Fruit fly (Drosophila melanogaster): ENCODE measurements around the gene CG42324.

The CG42324 gene

dm6 chr3L:3544221-3544620 lies 72.0 kb downstream of the CG42324 start:
- TF ChIP-seq Dll (optimal IDR thresholded peaks at IDR 0.05) (no peak), usp (GFP tag; optimal IDR thresholded peaks at IDR 0.05) (no peak), CG8478 (optimal IDR thresholded peaks at IDR 0.05) (no peak), pan (optimal IDR thresholded peaks at IDR 0.05) (no peak), psq (optimal IDR thresholded peaks at IDR 0.05) (no peak), EcR (GFP tag; optimal IDR thresholded peaks at IDR 0.05) (no peak)

DNA sequence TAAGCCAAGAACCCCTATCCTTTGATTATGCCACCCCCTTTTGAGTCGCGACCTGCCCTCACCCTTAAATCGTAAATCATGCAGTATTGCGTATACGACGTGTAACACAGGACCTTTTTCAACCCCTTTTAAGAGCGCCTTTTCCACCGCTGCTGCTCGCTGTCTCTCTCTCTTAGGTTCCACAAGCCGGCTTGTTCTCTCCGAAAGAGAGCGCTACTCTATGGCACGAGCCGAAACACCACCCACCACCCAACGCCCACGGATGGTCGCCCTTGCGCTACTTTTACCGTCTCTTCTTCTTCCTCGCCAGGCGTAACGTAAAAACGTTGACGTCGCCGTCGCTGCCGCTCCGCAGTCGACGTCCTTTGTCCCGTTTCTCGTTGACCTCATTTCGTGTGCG lies 72.7 kb downstream of the CG42324 start:
- no peak for TF ChIP-seq EcR (GFP tag; optimal IDR thresholded peaks at IDR 0.05)
- no peak for TF ChIP-seq Dll (optimal IDR thresholded peaks at IDR 0.05)

DNA sequence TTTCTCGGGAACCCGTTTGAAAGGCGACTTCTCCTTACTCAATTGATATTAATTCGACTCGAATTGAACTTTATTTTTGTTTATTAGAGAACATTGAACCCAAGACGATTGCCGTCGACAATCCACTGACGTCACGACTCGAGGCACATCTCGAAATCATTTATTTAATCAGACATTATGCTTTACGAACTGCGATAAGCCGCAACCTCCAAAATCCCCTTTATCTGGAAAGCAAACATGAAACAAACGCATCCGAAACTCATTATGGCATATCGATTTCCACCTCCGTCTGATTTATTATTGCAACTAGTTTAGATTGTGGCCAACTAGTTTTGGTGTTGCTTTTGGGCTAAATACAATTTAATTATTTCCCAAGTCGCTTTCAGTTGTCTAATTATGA lies 74.9 kb downstream of the CG42324 start:
- TF ChIP-seq psq (optimal IDR thresholded peaks at IDR 0.05): no peak
- TF ChIP-seq EcR (GFP tag; optimal IDR thresholded peaks at IDR 0.05): no peak
- TF ChIP-seq usp (GFP tag; optimal IDR thresholded peaks at IDR 0.05): no peak
- no peak for TF ChIP-seq pan (optimal IDR thresholded peaks at IDR 0.05)
- no peak for TF ChIP-seq Dll (optimal IDR thresholded peaks at IDR 0.05)
- no peak for TF ChIP-seq CG8478 (optimal IDR thresholded peaks at IDR 0.05)

dm6 chr3L:3549468-3549867 lies 77.2 kb downstream of the CG42324 start:
- TF ChIP-seq CG8478 (optimal IDR thresholded peaks at IDR 0.05) (no peak), pan (optimal IDR thresholded peaks at IDR 0.05) (no peak), psq (optimal IDR thresholded peaks at IDR 0.05) (no peak), EcR (GFP tag; optimal IDR thresholded peaks at IDR 0.05) (no peak), Dll (optimal IDR thresholded peaks at IDR 0.05) (no peak), usp (GFP tag; optimal IDR thresholded peaks at IDR 0.05) (no peak)

dm6 chr3L:3551008-3551407 lies 78.8 kb downstream of the CG42324 start:
- TF ChIP-seq CG8478 (optimal IDR thresholded peaks at IDR 0.05) (no peak), psq (optimal IDR thresholded peaks at IDR 0.05) (no peak), pan (optimal IDR thresholded peaks at IDR 0.05) (no peak), usp (GFP tag; optimal IDR thresholded peaks at IDR 0.05) (no peak), EcR (GFP tag; optimal IDR thresholded peaks at IDR 0.05) (no peak), Dll (optimal IDR thresholded peaks at IDR 0.05) (no peak)

DNA sequence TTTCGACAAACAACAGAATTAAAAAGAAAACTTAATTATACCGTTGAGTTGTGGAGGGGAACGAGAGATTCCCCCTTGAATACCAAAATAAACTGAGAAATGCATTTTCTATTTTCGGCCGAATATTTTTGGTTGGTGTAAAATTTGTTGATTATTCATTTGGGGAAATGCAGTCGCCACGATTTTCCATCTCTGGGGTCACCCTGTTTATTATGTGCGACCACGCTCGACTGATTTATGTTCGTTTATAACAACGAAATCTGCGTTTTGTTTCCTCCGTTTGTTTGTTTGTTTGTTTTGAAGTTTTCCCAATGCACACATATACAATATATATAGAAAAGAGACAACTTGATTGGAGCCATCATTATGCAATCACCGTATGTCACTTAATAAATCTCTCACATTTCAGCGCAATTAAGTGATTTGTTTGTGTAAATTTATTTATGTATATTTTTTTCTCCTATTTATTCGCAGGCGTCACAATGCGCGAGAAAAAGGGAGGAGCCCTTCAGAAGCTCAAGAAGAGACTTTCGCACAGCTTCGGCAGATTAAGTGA lies 80.1 kb downstream of the CG42324 start:
- TF ChIP-seq psq (optimal IDR thresholded peaks at IDR 0.05): no peak
- no peak for TF ChIP-seq usp (GFP tag; optimal IDR thresholded peaks at IDR 0.05)
- TF ChIP-seq CG8478 (optimal IDR thresholded peaks at IDR 0.05): no peak
- TF ChIP-seq Dll (optimal IDR thresholded peaks at IDR 0.05): no peak
- no peak for TF ChIP-seq pan (optimal IDR thresholded peaks at IDR 0.05)
- TF ChIP-seq EcR (GFP tag; optimal IDR thresholded peaks at IDR 0.05): no peak

DNA sequence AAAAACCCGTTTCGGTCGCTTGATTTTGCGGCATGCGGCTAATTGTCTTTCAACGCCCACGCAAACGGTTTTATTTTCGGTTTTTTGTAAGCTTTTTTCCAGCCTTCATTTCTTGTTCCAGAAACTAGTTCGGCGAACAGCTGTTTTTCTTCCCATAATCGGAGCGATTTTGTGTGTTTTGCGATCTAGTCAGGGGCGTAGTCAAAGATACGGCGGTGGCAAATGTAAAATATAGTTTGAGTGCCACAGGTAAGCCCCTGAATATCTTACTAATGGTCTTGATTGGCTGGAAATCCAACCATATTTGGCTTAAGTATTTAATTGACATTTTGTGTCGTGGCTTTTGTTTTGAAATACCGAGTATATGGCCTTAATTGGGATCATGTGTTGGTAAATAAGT lies 81.7 kb downstream of the CG42324 start:
- no peak for TF ChIP-seq pan (optimal IDR thresholded peaks at IDR 0.05)
- no peak for TF ChIP-seq CG8478 (optimal IDR thresholded peaks at IDR 0.05)
- no peak for TF ChIP-seq usp (GFP tag; optimal IDR thresholded peaks at IDR 0.05)
- no peak for TF ChIP-seq Dll (optimal IDR thresholded peaks at IDR 0.05)
- no peak for TF ChIP-seq psq (optimal IDR thresholded peaks at IDR 0.05)
- TF ChIP-seq EcR (GFP tag; optimal IDR thresholded peaks at IDR 0.05): no peak

DNA sequence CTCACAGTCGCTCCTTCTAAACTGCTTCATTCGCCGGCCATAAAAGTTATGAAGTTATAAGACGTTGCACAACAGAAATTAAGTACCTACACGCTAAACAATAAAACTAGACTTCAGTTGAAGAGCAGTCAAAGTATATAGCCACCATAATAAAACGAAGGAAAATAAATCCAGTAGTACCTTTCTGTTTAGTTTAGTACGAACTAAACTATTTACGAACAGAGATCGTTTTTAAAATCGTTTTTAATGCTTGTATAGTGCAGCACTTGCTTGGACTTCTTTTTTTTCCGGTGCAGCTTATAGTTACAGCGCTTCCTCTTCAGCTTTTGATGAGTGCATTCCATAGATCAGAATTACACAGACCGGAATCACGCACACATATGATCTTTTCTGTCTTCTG lies 82.8 kb downstream of the CG42324 start:
- TF ChIP-seq usp (GFP tag; optimal IDR thresholded peaks at IDR 0.05) (no peak), CG8478 (optimal IDR thresholded peaks at IDR 0.05) (no peak), pan (optimal IDR thresholded peaks at IDR 0.05) (no peak), Dll (optimal IDR thresholded peaks at IDR 0.05) (no peak)

DNA sequence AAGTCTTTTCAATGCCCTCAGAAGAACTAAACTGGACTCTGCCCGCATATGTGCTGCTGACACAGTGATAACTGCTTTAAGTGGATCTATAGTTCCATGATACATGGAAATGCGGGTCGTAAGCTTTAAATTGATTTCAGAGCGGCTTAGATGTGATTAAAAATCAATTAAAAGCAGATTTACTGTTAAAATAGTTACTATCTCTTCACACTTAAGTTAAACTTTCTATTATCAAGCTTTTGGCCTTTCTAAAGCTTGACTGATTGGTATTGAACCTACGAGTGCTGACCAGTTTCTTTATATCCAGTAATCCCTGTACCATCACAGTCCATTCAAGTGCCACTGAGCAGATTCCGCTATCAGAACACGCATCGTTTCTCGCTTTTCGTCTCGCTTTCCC lies 84.2 kb downstream of the CG42324 start:
- TF ChIP-seq psq (optimal IDR thresholded peaks at IDR 0.05): no peak
- no peak for TF ChIP-seq pan (optimal IDR thresholded peaks at IDR 0.05)
- no peak for TF ChIP-seq Dll (optimal IDR thresholded peaks at IDR 0.05)
- no peak for TF ChIP-seq usp (GFP tag; optimal IDR thresholded peaks at IDR 0.05)
- no peak for TF ChIP-seq CG8478 (optimal IDR thresholded peaks at IDR 0.05)
- TF ChIP-seq EcR (GFP tag; optimal IDR thresholded peaks at IDR 0.05): no peak

- no peak for TF ChIP-seq pan (optimal IDR thresholded peaks at IDR 0.05)
- no peak for TF ChIP-seq Dll (optimal IDR thresholded peaks at IDR 0.05)
- TF ChIP-seq EcR (GFP tag; optimal IDR thresholded peaks at IDR 0.05): no peak
- TF ChIP-seq psq (optimal IDR thresholded peaks at IDR 0.05): no peak
- no peak for TF ChIP-seq usp (GFP tag; optimal IDR thresholded peaks at IDR 0.05)
- no peak for TF ChIP-seq CG8478 (optimal IDR thresholded peaks at IDR 0.05)
Observed at dm6 chr3L:3558104-3558503, 85.9 kb downstream of the CG42324 start.
